Worm (Caenorhabditis elegans): Measurements from ENCODE around the gene Y51H7C.41.

Gene Y51H7C.41

ce11 chrII:1400105-1400504, 3.0 kb upstream of the Y51H7C.41 start, which contains the start of gene F54D12.1:
Gene F54D12.1, plus strand, starts transcription at chrII:1400405.
- TF ChIP-seq fos-1 (tag; optimal IDR thresholded peaks at IDR 0.05) (no peak), nhr-21 (tag; optimal IDR thresholded peaks at IDR 0.05) (no peak)

- TF ChIP-seq mdl-1 (tag; optimal IDR thresholded peaks at IDR 0.05) = no peak
- no peak for TF ChIP-seq nhr-11 (tag; optimal IDR thresholded peaks at IDR 0.05)
- no peak for TF ChIP-seq nhr-23 (tag; optimal IDR thresholded peaks at IDR 0.05)
- TF ChIP-seq Y55F3AM.14 (GFP tag; optimal IDR thresholded peaks at IDR 0.05) = no peak
- no peak for TF ChIP-seq lin-13 (GFP tag; optimal IDR thresholded peaks at IDR 0.05)
- no peak for TF ChIP-seq mab-5 (tag; optimal IDR thresholded peaks at IDR 0.05)
- no peak for TF ChIP-seq blmp-1 (tag; optimal IDR thresholded peaks at IDR 0.05; ENCODE audit: insufficient read depth)
- TF ChIP-seq nhr-12 (tag; optimal IDR thresholded peaks at IDR 0.05) = no peak
- TF ChIP-seq elt-1 (tag; optimal IDR thresholded peaks at IDR 0.05) = no peak
These were observed 1.6 kb upstream of the Y51H7C.41 start, which contains the start of gene Y51H7C.8 for ce11 chrII:1401474-1401873. Gene Y51H7C.8, plus strand, starts transcription at chrII:1401774.

- peak; percentile 72 for TF ChIP-seq unc-55 (GFP tag; optimal IDR thresholded peaks at IDR 0.05)
- no peak for TF ChIP-seq lin-39 (tag; optimal IDR thresholded peaks at IDR 0.05)
- TF ChIP-seq mbf-1 (tag; optimal IDR thresholded peaks at IDR 0.05) = no peak
- TF ChIP-seq sem-4 (tag; optimal IDR thresholded peaks at IDR 0.05) = no peak
- TF ChIP-seq sma-9 (GFP tag; optimal IDR thresholded peaks at IDR 0.05) = peak; percentile 23
- no peak for TF ChIP-seq sma-9 (tag; optimal IDR thresholded peaks at IDR 0.05)
- no peak for TF ChIP-seq ztf-4 (tag; optimal IDR thresholded peaks at IDR 0.05)
- peak in 1 of 2 experiments; percentile 75 for TF ChIP-seq lsy-2 (tag; optimal IDR thresholded peaks at IDR 0.05)
- no peak for TF ChIP-seq nhr-237 (tag; optimal IDR thresholded peaks at IDR 0.05)
- TF ChIP-seq egl-27 (tag; optimal IDR thresholded peaks at IDR 0.05) = no peak
- peak; percentile 80 for TF ChIP-seq gmeb-1 (tag; optimal IDR thresholded peaks at IDR 0.05)
- no peak for TF ChIP-seq elt-3 (tag; optimal IDR thresholded peaks at IDR 0.05)
- TF ChIP-seq blmp-1 (tag; optimal IDR thresholded peaks at IDR 0.05; ENCODE audit: insufficient read depth) = no peak
- TF ChIP-seq mdl-1 (tag; optimal IDR thresholded peaks at IDR 0.05) = no peak
- peak; percentile 8 for TF ChIP-seq snpc-4 (tag; optimal IDR thresholded peaks at IDR 0.05)
- TF ChIP-seq F13H6.1 (tag; optimal IDR thresholded peaks at IDR 0.05) = peak; percentile 46
- no peak for TF ChIP-seq nhr-6 (tag; optimal IDR thresholded peaks at IDR 0.05)
- TF ChIP-seq mab-5 (tag; optimal IDR thresholded peaks at IDR 0.05) = peak; percentile 44
- TF ChIP-seq sma-3 (GFP tag; optimal IDR thresholded peaks at IDR 0.05) = peak; percentile 7
- TF ChIP-seq C34F6.9 (tag; optimal IDR thresholded peaks at IDR 0.05) = peak; percentile 70
These were observed 928 bp upstream of the Y51H7C.41 start, which contains the start of gene Y51H7C.7 for ce11 chrII:1402167-1402619. Gene Y51H7C.7, plus strand, starts transcription at chrII:1402569.

DNA sequence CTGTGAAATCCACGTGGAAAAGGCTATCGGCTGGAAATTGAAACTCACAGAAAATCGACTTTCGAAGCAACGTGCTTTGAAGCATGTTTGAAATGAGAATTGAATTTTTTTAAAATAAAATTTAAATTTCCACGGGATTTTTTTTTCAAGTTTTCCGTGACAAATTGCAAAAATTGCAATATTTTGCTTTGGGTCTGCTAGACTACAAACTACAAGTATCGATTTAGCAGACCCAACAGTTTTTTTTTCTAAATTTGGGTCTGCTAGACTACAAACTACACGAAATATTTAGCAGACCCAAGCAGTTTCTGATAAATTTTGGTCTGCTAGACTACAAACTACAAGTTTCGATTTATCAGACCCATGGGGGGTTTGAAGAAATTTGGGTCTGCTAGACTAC, 8.3 kb downstream of the Y51H7C.41 start, which contains the start of gene Y51H7C.9:
Gene Y51H7C.9, minus strand, starts transcription at position 101 of the 400 bp plus-strand sequence.
- TF ChIP-seq skn-1 (tag; optimal IDR thresholded peaks at IDR 0.05) = no peak
- TF ChIP-seq blmp-1 (tag; optimal IDR thresholded peaks at IDR 0.05; ENCODE audit: insufficient read depth) = no peak

DNA sequence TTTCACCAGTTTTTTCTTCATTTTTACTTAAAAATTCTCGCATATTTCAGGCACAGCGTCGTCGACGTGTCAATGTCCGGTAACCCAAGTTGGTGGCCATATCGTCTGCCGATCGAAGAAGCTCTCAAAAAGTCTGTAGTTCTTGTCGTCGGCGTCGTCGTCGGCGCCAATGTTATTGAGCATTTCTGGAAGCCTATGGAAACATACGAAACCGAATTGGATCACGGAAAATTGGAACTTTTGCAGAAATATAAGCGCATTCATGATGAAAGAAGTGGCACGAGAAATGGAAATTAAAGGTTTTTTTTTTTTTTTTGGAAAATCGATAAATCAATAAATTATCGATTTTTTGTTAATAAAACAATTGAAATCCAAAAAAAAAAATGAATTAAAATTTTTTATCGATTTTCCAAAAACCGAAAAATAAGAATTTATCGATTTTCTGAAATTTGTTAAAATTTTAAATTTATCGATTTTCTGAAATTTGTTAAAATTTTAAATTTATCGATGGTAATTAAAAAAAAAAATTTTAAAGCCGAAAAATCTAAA, 9.3 kb downstream of the Y51H7C.41 start, which contains the start of gene alkb-1:
Gene alkb-1, plus strand, starts transcription at position 51 of the 549 bp plus-strand sequence.
- TF ChIP-seq Y55F3AM.14 (GFP tag; optimal IDR thresholded peaks at IDR 0.05) = no peak
- TF ChIP-seq ztf-4 (tag; optimal IDR thresholded peaks at IDR 0.05) = no peak
- TF ChIP-seq snpc-4 (tag; optimal IDR thresholded peaks at IDR 0.05) = no peak
- no peak for TF ChIP-seq elt-3 (tag; optimal IDR thresholded peaks at IDR 0.05)
- no peak for TF ChIP-seq elt-1 (tag; optimal IDR thresholded peaks at IDR 0.05)
- no peak for TF ChIP-seq sma-9 (GFP tag; optimal IDR thresholded peaks at IDR 0.05)
- no peak for TF ChIP-seq sma-9 (tag; optimal IDR thresholded peaks at IDR 0.05)
- no peak for TF ChIP-seq sem-4 (tag; optimal IDR thresholded peaks at IDR 0.05)
- TF ChIP-seq peb-1 (tag; optimal IDR thresholded peaks at IDR 0.05) = no peak
- no peak for TF ChIP-seq zag-1 (tag; optimal IDR thresholded peaks at IDR 0.05)
- no peak for TF ChIP-seq nhr-129 (tag; optimal IDR thresholded peaks at IDR 0.05)
- no peak for TF ChIP-seq R02D3.7 (tag; optimal IDR thresholded peaks at IDR 0.05)
- TF ChIP-seq ztf-11 (tag; optimal IDR thresholded peaks at IDR 0.05) = no peak

Data from whole organism, L2 larva.